Fruit fly (Drosophila melanogaster): Measurements from ENCODE around the gene pn.

DNA sequence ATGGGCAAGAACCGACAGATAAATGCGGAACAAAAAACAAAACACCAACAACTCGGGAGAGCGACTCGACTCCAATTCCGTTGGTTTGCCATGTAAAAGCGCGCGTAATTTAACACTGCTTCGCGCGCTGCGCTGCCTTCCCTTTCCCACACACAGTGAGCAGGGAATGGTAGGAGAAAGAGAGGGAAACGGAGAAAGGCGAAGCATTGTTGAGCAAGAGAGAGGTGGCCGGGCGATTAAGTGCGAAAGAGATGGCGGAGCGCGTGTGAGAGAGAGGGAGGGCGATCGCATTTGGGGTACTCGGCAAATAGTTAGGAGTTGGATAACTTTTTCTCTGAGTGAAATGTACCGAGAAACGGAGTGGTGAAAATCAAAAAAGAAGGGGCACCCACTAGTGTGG is 25.1 kb upstream of the pn start:
- TF ChIP-seq esn (GFP tag; optimal IDR thresholded peaks at IDR 0.05) (peak; percentile 42), CG8119 (GFP tag; IDR thresholded peaks at IDR 0.05) (no peak; the same call in 2 of the 3 replicates), Gug (GFP tag; IDR thresholded peaks at IDR 0.05) (no peak), CG3032 (tag; optimal IDR thresholded peaks at IDR 0.05) (no peak), CG6808 (GFP tag; optimal IDR thresholded peaks at IDR 0.05) (no peak), vri (GFP tag; optimal IDR thresholded peaks at IDR 0.05) (peak; percentile 21)

Data from whole organism, prepupa.